Fruit fly (Drosophila melanogaster) whole organism: ENCODE results near the gene grn.

ENCODE experiments used
- Dll ChIP-seq: fragments of >200 bp; optimal IDR thresholded peaks from 2 replicates; lab custom pipeline; 2017
- pan ChIP-seq: fragments of >200 bp; optimal IDR thresholded peaks from 2 replicates; lab custom pipeline; 2017
- psq ChIP-seq: fragments of >200 bp; optimal IDR thresholded peaks from 2 replicates; lab custom pipeline; 2017
- usp ChIP-seq: fragments of >200 bp; optimal IDR thresholded peaks from 2 replicates; lab custom pipeline; 2017; ENCODE audit warnings: missing biosample characterization, missing genetic modification characterization, mixed read lengths

DNA sequence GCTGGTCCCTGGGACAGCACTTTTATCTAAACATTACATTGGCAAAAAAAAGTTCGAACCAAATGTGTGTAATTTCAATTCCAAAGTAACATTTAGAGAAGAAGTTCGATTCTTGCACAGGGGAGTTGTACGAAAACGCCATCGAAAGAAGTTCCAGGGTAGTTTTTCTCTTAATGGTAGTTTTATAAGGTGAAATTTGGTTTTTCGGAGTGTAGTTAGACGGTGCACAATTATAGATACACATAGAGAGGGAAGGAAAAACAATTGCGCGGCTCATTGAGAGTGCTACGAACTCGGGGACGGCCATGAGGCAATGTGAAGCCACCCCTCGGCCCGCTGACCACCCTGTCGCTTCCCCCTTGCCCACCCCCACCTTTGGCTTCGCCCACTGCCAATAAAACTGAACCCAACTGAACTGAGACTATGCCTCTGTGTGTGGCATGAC is 71.0 kb downstream of the grn start:
- TF ChIP-seq Dll (lab: Kevin White, UChicago) (no peak), pan (lab: Kevin White, UChicago) (no peak), usp (GFP tag; lab: Kevin White, UChicago) (no peak), psq (no peak)
